Fruit fly (Drosophila melanogaster): ENCODE data around the gene Dpy-30L2.
A peak's percentile ranks its signal among the peaks of the same experiment; 100 is the strongest.

The Dpy-30L2 gene

dm6 chr3L:4031762-4032161 lies 15.8 kb downstream of the Dpy-30L2 start, which contains the start of the genes Gr64d and Gr64e:
Gene Gr64d (plus strand): TSS chr3L:4032062.
Gene Gr64e (plus strand): TSS chr3L:4032141.
- TF ChIP-seq pad (GFP tag; optimal IDR thresholded peaks at IDR 0.05) (no peak), tj (GFP tag; optimal IDR thresholded peaks at IDR 0.05) (no peak), cnc (optimal IDR thresholded peaks at IDR 0.05) (no peak), CG14711 (tag; optimal IDR thresholded peaks at IDR 0.05) (no peak), bab1 (GFP tag; optimal IDR thresholded peaks at IDR 0.05) (no peak), Mnt (GFP tag; optimal IDR thresholded peaks at IDR 0.05) (no peak), CG1620 (GFP tag; optimal IDR thresholded peaks at IDR 0.05) (no peak), ovo (GFP tag; optimal IDR thresholded peaks at IDR 0.05) (no peak), Clk (GFP tag; optimal IDR thresholded peaks at IDR 0.05) (no peak), Hr96 (GFP tag; optimal IDR thresholded peaks at IDR 0.05) (no peak), CG12768 (GFP tag; optimal IDR thresholded peaks at IDR 0.05) (no peak), kay (GFP tag; ENCODE audit: borderline replicate concordance) (no peak), cic (GFP tag; optimal IDR thresholded peaks at IDR 0.05) (no peak), Crg-1 (GFP tag; optimal IDR thresholded peaks at IDR 0.05) (no peak), CG33017 (tag; optimal IDR thresholded peaks at IDR 0.05) (no peak), CG11617 (GFP tag; optimal IDR thresholded peaks at IDR 0.05) (no peak)

- TF ChIP-seq cic (GFP tag; optimal IDR thresholded peaks at IDR 0.05) (no peak), CG14711 (tag; optimal IDR thresholded peaks at IDR 0.05) (no peak), Clk (GFP tag; optimal IDR thresholded peaks at IDR 0.05) (no peak), tj (GFP tag; optimal IDR thresholded peaks at IDR 0.05) (no peak)
Observed at dm6 chr3L:4028305-4028704, 19.2 kb downstream of the Dpy-30L2 start, which contains the start of the genes Gr64b and Gr64c. Gene Gr64b (plus strand): TSS chr3L:4028605. Gene Gr64c (plus strand): TSS chr3L:4028605.

- TF ChIP-seq CG12768 (GFP tag; optimal IDR thresholded peaks at IDR 0.05) (no peak), CG7045 (GFP tag; optimal IDR thresholded peaks at IDR 0.05) (no peak), tj (GFP tag; optimal IDR thresholded peaks at IDR 0.05) (no peak), cnc (optimal IDR thresholded peaks at IDR 0.05) (no peak), cic (GFP tag; optimal IDR thresholded peaks at IDR 0.05) (no peak), CG33017 (tag; optimal IDR thresholded peaks at IDR 0.05) (no peak), pad (GFP tag; optimal IDR thresholded peaks at IDR 0.05) (no peak), bab1 (GFP tag; optimal IDR thresholded peaks at IDR 0.05) (no peak), toe (GFP tag; optimal IDR thresholded peaks at IDR 0.05) (no peak), Crg-1 (GFP tag; optimal IDR thresholded peaks at IDR 0.05) (no peak), Mnt (GFP tag; optimal IDR thresholded peaks at IDR 0.05) (no peak), CG14711 (tag; optimal IDR thresholded peaks at IDR 0.05) (no peak)
Observed at dm6 chr3L:4026506-4026868, 21.0 kb downstream of the Dpy-30L2 start, which contains the start of gene Gr64a. Gene Gr64a (plus strand): TSS chr3L:4026769.

dm6 chr3L:4025738-4026505 lies 21.6 kb downstream of the Dpy-30L2 start, which contains the start of gene CG11594:
Gene CG11594 (minus strand): TSS chr3L:4026011.
- TF ChIP-seq pad (GFP tag; optimal IDR thresholded peaks at IDR 0.05): no peak
- no peak for TF ChIP-seq CG11617 (GFP tag; optimal IDR thresholded peaks at IDR 0.05)
- TF ChIP-seq tj (GFP tag; optimal IDR thresholded peaks at IDR 0.05): no peak
- no peak for TF ChIP-seq CG14711 (tag; optimal IDR thresholded peaks at IDR 0.05)
- TF ChIP-seq ovo (GFP tag; optimal IDR thresholded peaks at IDR 0.05): peak; percentile 42
- peak; percentile 10 for TF ChIP-seq CG7101 (tag; optimal IDR thresholded peaks at IDR 0.05)
- peak; percentile 11 for TF ChIP-seq toe (GFP tag; optimal IDR thresholded peaks at IDR 0.05)
- TF ChIP-seq CG33017 (tag; optimal IDR thresholded peaks at IDR 0.05): no peak
- no peak for TF ChIP-seq Hr96 (GFP tag; optimal IDR thresholded peaks at IDR 0.05)
- peak; percentile 34 for TF ChIP-seq Mnt (GFP tag; optimal IDR thresholded peaks at IDR 0.05)
- no peak for TF ChIP-seq CG1620 (GFP tag; optimal IDR thresholded peaks at IDR 0.05)
- TF ChIP-seq kay (GFP tag; ENCODE audit: borderline replicate concordance): peak; percentile 82
- peak; percentile 6 for TF ChIP-seq Crg-1 (GFP tag; optimal IDR thresholded peaks at IDR 0.05)
- TF ChIP-seq Clk (GFP tag; optimal IDR thresholded peaks at IDR 0.05): no peak
- TF ChIP-seq CG12768 (GFP tag; optimal IDR thresholded peaks at IDR 0.05): peak; percentile 6
- peak; percentile 46 for TF ChIP-seq CG7045 (GFP tag; optimal IDR thresholded peaks at IDR 0.05)
- TF ChIP-seq bab1 (GFP tag; optimal IDR thresholded peaks at IDR 0.05): no peak
- TF ChIP-seq cic (GFP tag; optimal IDR thresholded peaks at IDR 0.05): peak; percentile 81

DNA sequence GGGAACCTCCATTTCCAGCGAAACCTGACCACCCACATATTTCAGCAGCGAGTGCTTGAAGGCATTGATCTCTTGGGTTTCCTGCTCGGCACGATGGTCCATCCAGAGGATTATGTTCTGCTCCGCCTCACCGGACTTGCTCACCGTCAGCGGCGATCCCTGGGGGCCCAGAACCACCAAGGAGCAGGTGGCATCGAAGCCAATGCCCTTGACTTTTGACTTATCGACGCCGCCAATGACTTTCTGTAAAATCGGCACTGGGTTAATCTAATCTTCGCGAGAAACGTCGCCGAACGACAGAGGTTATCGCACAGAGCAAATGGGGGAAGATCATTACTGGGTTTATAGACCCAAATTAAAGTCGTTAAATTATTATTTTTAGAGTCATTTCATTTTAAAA lies 23.1 kb downstream of the Dpy-30L2 start:
- TF ChIP-seq CG11617 (GFP tag; optimal IDR thresholded peaks at IDR 0.05): no peak
- no peak for TF ChIP-seq CG14711 (tag; optimal IDR thresholded peaks at IDR 0.05)
- no peak for TF ChIP-seq Clk (GFP tag; optimal IDR thresholded peaks at IDR 0.05)
- no peak for TF ChIP-seq Mnt (GFP tag; optimal IDR thresholded peaks at IDR 0.05)
- no peak for TF ChIP-seq pad (GFP tag; optimal IDR thresholded peaks at IDR 0.05)
- TF ChIP-seq CG5204 (GFP tag; optimal IDR thresholded peaks at IDR 0.05): no peak
- no peak for TF ChIP-seq kay (GFP tag; ENCODE audit: borderline replicate concordance)
- TF ChIP-seq CG33017 (tag; optimal IDR thresholded peaks at IDR 0.05): no peak
- no peak for TF ChIP-seq Hr96 (GFP tag; optimal IDR thresholded peaks at IDR 0.05)
- TF ChIP-seq tj (GFP tag; optimal IDR thresholded peaks at IDR 0.05): no peak
- TF ChIP-seq CG7101 (tag; optimal IDR thresholded peaks at IDR 0.05): no peak
- no peak for TF ChIP-seq CG12768 (GFP tag; optimal IDR thresholded peaks at IDR 0.05)
- no peak for TF ChIP-seq ovo (GFP tag; optimal IDR thresholded peaks at IDR 0.05)
- no peak for TF ChIP-seq cnc (optimal IDR thresholded peaks at IDR 0.05)
- no peak for TF ChIP-seq Crg-1 (GFP tag; optimal IDR thresholded peaks at IDR 0.05)
- no peak for TF ChIP-seq cic (GFP tag; optimal IDR thresholded peaks at IDR 0.05)
- TF ChIP-seq bab1 (GFP tag; optimal IDR thresholded peaks at IDR 0.05): no peak
- TF ChIP-seq CG1620 (GFP tag; optimal IDR thresholded peaks at IDR 0.05): no peak
- no peak for TF ChIP-seq toe (GFP tag; optimal IDR thresholded peaks at IDR 0.05)
- no peak for TF ChIP-seq CG7045 (GFP tag; optimal IDR thresholded peaks at IDR 0.05)

Data from whole organism, adult.